Worm (Caenorhabditis elegans) whole organism, L4/young adult: ENCODE measurements around the gene tsp-21.

Experiments
- W03F9.2 ChIP-seq: fragments of 150-350 bp; optimal IDR thresholded peaks from 2 replicates; lab custom pipeline; 2014; ENCODE audit warnings: missing biosample characterization, missing genetic modification characterization
- dao-5 ChIP-seq: sonication (generic microtip); optimal IDR thresholded peaks from 2 replicates; lab custom pipeline; 2016; ENCODE audit warnings: missing genotype, missing genetic modification characterization, moderate library complexity, missing compliant biosample characterization
- him-1 ChIP-seq: sonication (generic microtip); optimal IDR thresholded peaks from 2 replicates; lab custom pipeline; 2016; ENCODE audit warnings: missing genotype, missing genetic modification reagents, missing genetic modification characterization, missing compliant biosample characterization

The tsp-21 gene

ce11 chrX:9932226-9932773, at the start of gene tsp-21:
tsp-21 (plus strand) TSS chrX:9932371.
- no peak for TF ChIP-seq dao-5 (tag; lab: Kevin White, UChicago)
- peak; percentile 66 for TF ChIP-seq W03F9.2 (tag; lab: Kevin White, UChicago)

ce11 chrX:9882572-9882971, 49.6 kb upstream of the tsp-21 start:
- TF ChIP-seq dao-5 (tag; lab: Kevin White, UChicago) = no peak

ce11 chrX:9883837-9884324, 48.3 kb upstream of the tsp-21 start, which contains the start of gene mrp-4:
mrp-4 (plus strand) TSS chrX:9884274.
- TF ChIP-seq him-1 (tag; lab: Kevin White, UChicago) = no peak
- TF ChIP-seq W03F9.2 (tag; lab: Kevin White, UChicago) = no peak
- TF ChIP-seq dao-5 (tag; lab: Kevin White, UChicago) = no peak

- no peak for TF ChIP-seq dao-5 (tag; lab: Kevin White, UChicago)
- no peak for TF ChIP-seq him-1 (tag; lab: Kevin White, UChicago)
- no peak for TF ChIP-seq W03F9.2 (tag; lab: Kevin White, UChicago)
These were observed 39.8 kb upstream of the tsp-21 start, which contains the start of gene F21G4.1 for ce11 chrX:9892323-9892722. F21G4.1 (minus strand) TSS chrX:9892328.

- TF ChIP-seq him-1 (tag; lab: Kevin White, UChicago) (no peak), dao-5 (tag; lab: Kevin White, UChicago) (no peak), W03F9.2 (tag; lab: Kevin White, UChicago) (no peak)
These were observed 39.1 kb upstream of the tsp-21 start for ce11 chrX:9893069-9893468.

- no peak for TF ChIP-seq W03F9.2 (tag; lab: Kevin White, UChicago)
- TF ChIP-seq dao-5 (tag; lab: Kevin White, UChicago) = no peak
- no peak for TF ChIP-seq him-1 (tag; lab: Kevin White, UChicago)
These were observed 37.3 kb upstream of the tsp-21 start, which contains the start of gene F21G4.3 for ce11 chrX:9894844-9895243. F21G4.3 (plus strand) TSS chrX:9895144.

ce11 chrX:9899426-9900131, 32.6 kb upstream of the tsp-21 start, which contains the start of gene phf-34:
phf-34 (minus strand) TSS chrX:9899476.
- TF ChIP-seq dao-5 (tag; lab: Kevin White, UChicago) (no peak), W03F9.2 (tag; lab: Kevin White, UChicago) (peak; percentile 42)

ce11 chrX:9905840-9906239, 26.3 kb upstream of the tsp-21 start, which contains the start of gene F21G4.5:
F21G4.5 (plus strand) TSS chrX:9906140.
- TF ChIP-seq W03F9.2 (tag; lab: Kevin White, UChicago) (no peak), dao-5 (tag; lab: Kevin White, UChicago) (no peak), him-1 (tag; lab: Kevin White, UChicago) (no peak)

- no peak for TF ChIP-seq him-1 (tag; lab: Kevin White, UChicago)
These were observed 14.8 kb upstream of the tsp-21 start, which contains the start of gene F21G4.6 for ce11 chrX:9917362-9917761. F21G4.6 (minus strand) TSS chrX:9917448.

ce11 chrX:9918997-9919396, 13.2 kb upstream of the tsp-21 start, which contains the start of gene folr-1:
folr-1 (plus strand) TSS chrX:9919297.
- TF ChIP-seq dao-5 (tag; lab: Kevin White, UChicago) = no peak
- TF ChIP-seq him-1 (tag; lab: Kevin White, UChicago) = no peak
- no peak for TF ChIP-seq W03F9.2 (tag; lab: Kevin White, UChicago)

ce11 chrX:9921257-9921656, 10.9 kb upstream of the tsp-21 start, which contains the start of gene C17G1.2:
C17G1.2 (plus strand) TSS chrX:9921557.
- TF ChIP-seq W03F9.2 (tag; lab: Kevin White, UChicago) (no peak), dao-5 (tag; lab: Kevin White, UChicago) (no peak), him-1 (tag; lab: Kevin White, UChicago) (no peak)

- TF ChIP-seq W03F9.2 (tag; lab: Kevin White, UChicago) (no peak), dao-5 (tag; lab: Kevin White, UChicago) (no peak), him-1 (tag; lab: Kevin White, UChicago) (no peak)
These were observed 7.2 kb upstream of the tsp-21 start, which contains the start of gene ugt-23 for ce11 chrX:9924962-9925361. ugt-23 (minus strand) TSS chrX:9925173.

- no peak for TF ChIP-seq dao-5 (tag; lab: Kevin White, UChicago)
- no peak for TF ChIP-seq him-1 (tag; lab: Kevin White, UChicago)
- TF ChIP-seq W03F9.2 (tag; lab: Kevin White, UChicago) = no peak
These were observed 4.2 kb upstream of the tsp-21 start for ce11 chrX:9927993-9928392.
